Fruit fly (Drosophila melanogaster): ENCODE data around the gene CG17544.

The CG17544 gene

DNA sequence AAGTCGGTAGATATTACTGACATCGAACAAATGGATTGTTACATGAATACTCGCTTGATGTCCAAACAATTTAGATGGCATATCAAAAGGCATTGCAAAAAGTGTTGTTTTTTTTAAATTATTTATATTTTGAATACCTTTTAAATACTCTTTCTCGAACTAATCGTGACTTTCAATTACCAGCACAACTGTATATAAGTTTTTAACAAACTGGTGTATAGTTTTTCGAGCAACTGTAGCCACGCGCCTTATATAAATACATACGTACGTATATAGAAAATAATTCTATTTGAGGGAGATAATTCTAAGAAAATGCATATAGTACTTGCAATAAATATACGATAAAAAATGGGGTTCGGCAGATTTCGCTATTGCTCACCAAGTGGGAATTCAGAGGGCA, 42.0 kb upstream of the CG17544 start:
- TF ChIP-seq CG8388 (GFP tag; optimal IDR thresholded peaks at IDR 0.05) = peak; percentile 93
- TF ChIP-seq Chrac-16 (GFP tag; optimal IDR thresholded peaks at IDR 0.05) = no peak
- no peak for TF ChIP-seq MBD-R2 (GFP tag; IDR thresholded peaks at IDR 0.05)

DNA sequence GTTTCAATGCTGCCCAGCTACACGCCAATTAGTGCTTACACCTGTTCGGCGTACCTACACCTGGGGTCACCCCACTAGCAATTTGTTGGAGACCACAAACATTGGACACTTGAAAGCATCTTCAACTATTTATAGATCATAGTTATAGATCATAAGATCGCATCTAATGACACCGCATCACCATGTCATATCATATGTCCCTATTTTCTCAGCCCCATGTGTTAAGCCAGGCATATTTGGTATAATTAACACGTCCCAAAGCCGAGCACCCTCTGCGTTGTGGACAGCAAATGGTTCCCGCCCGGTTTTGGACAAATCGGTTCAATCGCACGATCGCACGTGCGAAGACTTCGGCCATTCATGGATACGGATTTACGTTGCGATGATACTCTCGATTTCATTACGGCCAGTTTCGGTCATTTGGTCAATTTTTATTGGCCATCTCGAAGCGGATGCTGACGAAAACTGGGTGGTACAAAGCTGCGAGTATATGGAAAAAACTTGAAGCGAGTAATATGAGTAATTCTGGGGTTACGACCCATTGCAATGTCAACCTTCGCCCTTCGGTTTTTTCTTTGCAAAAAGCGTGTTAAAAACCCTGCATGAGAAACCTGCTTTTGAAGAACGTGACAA, 41.4 kb upstream of the CG17544 start:
- no peak for TF ChIP-seq Bgb (GFP tag; IDR thresholded peaks at IDR 0.05; ENCODE audit: partially characterized antibody)
- TF ChIP-seq CG42726 (GFP tag; IDR thresholded peaks at IDR 0.05; ENCODE audit: partially characterized antibody) = no peak
- TF ChIP-seq Hr39 (optimal IDR thresholded peaks at IDR 0.05) = no peak
- TF ChIP-seq CG15696 (tag; optimal IDR thresholded peaks at IDR 0.05) = peak; percentile 9
- TF ChIP-seq chif (GFP tag; optimal IDR thresholded peaks at IDR 0.05) = peak; percentile 54 to 89
- TF ChIP-seq CG16863 (GFP tag; optimal IDR thresholded peaks at IDR 0.05) = peak; percentile 89
- peak; percentile 89 for TF ChIP-seq sd (tag; optimal IDR thresholded peaks at IDR 0.05)
- TF ChIP-seq fd96Cb (tag; optimal IDR thresholded peaks at IDR 0.05) = peak; percentile 74
- peak; percentile 82 for TF ChIP-seq Fer1 (GFP tag; optimal IDR thresholded peaks at IDR 0.05)
- TF ChIP-seq CG17802 (tag; optimal IDR thresholded peaks at IDR 0.05) = peak; percentile 6
- no peak for TF ChIP-seq D (optimal IDR thresholded peaks at IDR 0.05)
- TF ChIP-seq D (GFP tag; optimal IDR thresholded peaks at IDR 0.05) = peak; percentile 66
- no peak for TF ChIP-seq mld (GFP tag; IDR thresholded peaks at IDR 0.05; ENCODE audit: partially characterized antibody)
- TF ChIP-seq klu (GFP tag; IDR thresholded peaks at IDR 0.05) = peak; percentile 32; the same call in 1 of the 2 replicates
- peak; percentile 89 for TF ChIP-seq maf-S (GFP tag; optimal IDR thresholded peaks at IDR 0.05)
- peak; percentile 52 for TF ChIP-seq gsb (GFP tag; IDR thresholded peaks at IDR 0.05)
- no peak for TF ChIP-seq emc (GFP tag; optimal IDR thresholded peaks at IDR 0.05)
- peak; percentile 89 for TF ChIP-seq CG8924 (tag; optimal IDR thresholded peaks at IDR 0.05)
- peak; percentile 63 for TF ChIP-seq CG9932 (GFP tag; IDR thresholded peaks at IDR 0.05)
- peak; percentile 61; the same call in 1 of the 2 replicates for TF ChIP-seq rib (GFP tag; IDR thresholded peaks at IDR 0.05)
- TF ChIP-seq Kr (GFP tag; optimal IDR thresholded peaks at IDR 0.05) = no peak
- TF ChIP-seq gce (GFP tag; IDR thresholded peaks at IDR 0.05) = 0 out of 3 replicates have a peak, but pooled peaks have one; percentile 63
- peak; percentile 57 for TF ChIP-seq kay (GFP tag; optimal IDR thresholded peaks at IDR 0.05)
- peak; percentile 91 for TF ChIP-seq H2.0 (GFP tag; IDR thresholded peaks at IDR 0.05)
- TF ChIP-seq Ravus (GFP tag; IDR thresholded peaks at IDR 0.05) = 0 out of 2 replicates have a peak, but pooled peaks have one; percentile 8
- peak; percentile 72 for TF ChIP-seq tap (tag; optimal IDR thresholded peaks at IDR 0.05)
- peak; percentile 88 for TF ChIP-seq Awh (GFP tag; IDR thresholded peaks at IDR 0.05)
- TF ChIP-seq Max (GFP tag; optimal IDR thresholded peaks at IDR 0.05) = peak; percentile 20
- TF ChIP-seq lmd (GFP tag; IDR thresholded peaks at IDR 0.05) = peak; percentile 82
- TF ChIP-seq CG17568 (GFP tag; optimal IDR thresholded peaks at IDR 0.05) = peak; percentile 53
- TF ChIP-seq amos (GFP tag; IDR thresholded peaks at IDR 0.05; ENCODE audit: partially characterized antibody) = no peak
- TF ChIP-seq lola (GFP tag; optimal IDR thresholded peaks at IDR 0.05) = peak in 1 of 3 experiments; percentile 68
- TF ChIP-seq CG15073 (GFP tag; optimal IDR thresholded peaks at IDR 0.05) = no peak
- TF ChIP-seq E2f1 (GFP tag; IDR thresholded peaks at IDR 0.05) = peak; percentile 27; the same call in 1 of the 2 replicates
- no peak for TF ChIP-seq H15 (GFP tag; IDR thresholded peaks at IDR 0.05)
- TF ChIP-seq Atf3 (GFP tag; optimal IDR thresholded peaks at IDR 0.05) = peak; percentile 58
- TF ChIP-seq Gsc (GFP tag; IDR thresholded peaks at IDR 0.05) = 0 out of 2 replicates have a peak, but pooled peaks have one; percentile 36
- TF ChIP-seq gfzf (GFP tag; optimal IDR thresholded peaks at IDR 0.05) = no peak
- peak; percentile 69 for TF ChIP-seq caup (GFP tag; optimal IDR thresholded peaks at IDR 0.05; ENCODE audit: severe bottlenecking)
- TF ChIP-seq h (optimal IDR thresholded peaks at IDR 0.05) = no peak
- peak; percentile 23 for TF ChIP-seq gro (GFP tag; optimal IDR thresholded peaks at IDR 0.05)
- no peak for TF ChIP-seq pzg (GFP tag; optimal IDR thresholded peaks at IDR 0.05)
- TF ChIP-seq scrt (GFP tag; optimal IDR thresholded peaks at IDR 0.05) = peak; percentile 70
- TF ChIP-seq CG1602 (GFP tag; optimal IDR thresholded peaks at IDR 0.05) = peak; percentile 83
- 0 out of 4 replicates have a peak, but pooled peaks have one; percentile 23 for TF ChIP-seq Gug (GFP tag; IDR thresholded peaks at IDR 0.05)
- TF ChIP-seq Med (GFP tag) = peak; percentile 95
